Fruit fly (Drosophila melanogaster) whole organism, embryonic: ENCODE measurements around the gene CG4364.
A peak's percentile ranks its signal among the peaks of the same experiment; 100 is the strongest.

Source experiments
- Bdp1 ChIP-seq: fragments of 200-800 bp; sonication (Bioruptor generic); optimal IDR thresholded peaks from 3 replicates; lab custom pipeline; 2016; ENCODE audit warnings: missing biosample characterization, missing genetic modification characterization
- Bteb2 ChIP-seq: fragments of 200-800 bp; sonication (Bioruptor generic); optimal IDR thresholded peaks from 2 replicates; lab custom pipeline; 2016; ENCODE audit warnings: missing biosample characterization, missing genetic modification characterization
- CG12744 ChIP-seq: fragments of 200-800 bp; sonication (Bioruptor generic); optimal IDR thresholded peaks from 2 replicates; lab custom pipeline; 2016; ENCODE audit warnings: missing biosample characterization, missing genetic modification characterization
- CG12942 ChIP-seq: fragments of 200-800 bp; sonication (Bioruptor generic); optimal IDR thresholded peaks from 3 replicates; lab custom pipeline; 2016; ENCODE audit warnings: missing biosample characterization, missing genetic modification characterization
- CG15696 ChIP-seq: fragments of 200-800 bp; sonication (Bioruptor generic); optimal IDR thresholded peaks from 2 replicates; lab custom pipeline; 2019; ENCODE audit warnings: missing biosample characterization, mild to moderate bottlenecking, missing genetic modification characterization, moderate library complexity
- CG18599 ChIP-seq: fragments of 200-800 bp; sonication (Bioruptor generic); optimal IDR thresholded peaks from 3 replicates; lab custom pipeline; 2017; ENCODE audit warnings: missing biosample characterization, missing genetic modification characterization, mild to moderate bottlenecking, moderate library complexity, missing genetic modification reagents
- CG18764 ChIP-seq: fragments of 200-800 bp; sonication (Bioruptor generic); optimal IDR thresholded peaks from 3 replicates; lab custom pipeline; 2016; ENCODE audit warnings: missing biosample characterization, missing genetic modification characterization
- CG30403 ChIP-seq: fragments of 200-800 bp; sonication (Bioruptor generic); optimal IDR thresholded peaks from 3 replicates; lab custom pipeline; 2016; ENCODE audit warnings: missing biosample characterization, missing genetic modification characterization
- CG32767 ChIP-seq: fragments of 200-800 bp; sonication (Bioruptor generic); IDR thresholded peaks from 2 replicates; pipeline ENCODE4 v1.3.6; 2022; ENCODE audit warnings: missing biosample characterization, missing genetic modification characterization
- CG32772 ChIP-seq: fragments of 200-800 bp; sonication (Bioruptor generic); IDR thresholded peaks from 2 replicates; pipeline ENCODE4 v1.3.6; 2022; ENCODE audit warnings: missing biosample characterization, missing genetic modification characterization
- CG33213 ChIP-seq: fragments of 200-800 bp; sonication (Bioruptor generic); optimal IDR thresholded peaks from 3 replicates; lab custom pipeline; 2016; ENCODE audit warnings: missing biosample characterization, missing genetic modification characterization
- CG33557 ChIP-seq: fragments of 200-800 bp; sonication (Bioruptor generic); optimal IDR thresholded peaks from 2 replicates; lab custom pipeline; 2019; ENCODE audit warnings: missing biosample characterization, mild to moderate bottlenecking, missing genetic modification characterization, moderate library complexity
- CG3847 ChIP-seq: fragments of 200-800 bp; sonication (Bioruptor generic); IDR thresholded peaks from 2 replicates; pipeline ENCODE4 v1.3.6; 2022; ENCODE audit warnings: missing biosample characterization, missing genetic modification characterization
- CG5180 ChIP-seq: fragments of 200-800 bp; sonication (Bioruptor generic); optimal IDR thresholded peaks from 3 replicates; lab custom pipeline; 2017; ENCODE audit warnings: missing biosample characterization, missing genetic modification characterization, mild to moderate bottlenecking, moderate library complexity, missing genetic modification reagents
- CG7839 ChIP-seq: fragments of 200-800 bp; sonication (Bioruptor generic); optimal IDR thresholded peaks from 3 replicates; lab custom pipeline; 2018; ENCODE audit warnings: missing biosample characterization, mild to moderate bottlenecking, missing genetic modification characterization, moderate library complexity
- CG8089 ChIP-seq: fragments of 200-800 bp; sonication (Bioruptor generic); optimal IDR thresholded peaks from 3 replicates; lab custom pipeline; 2016; ENCODE audit warnings: missing biosample characterization, missing genetic modification characterization
- CG9215 ChIP-seq: fragments of 200-800 bp; sonication (Bioruptor generic); IDR thresholded peaks from 2 replicates; pipeline ENCODE4 v1.3.6; 2022; ENCODE audit warnings: missing biosample characterization, missing genetic modification characterization
- Dp ChIP-seq: fragments of 200-800 bp; sonication (Bioruptor generic); optimal IDR thresholded peaks from 2 replicates; lab custom pipeline; 2018; ENCODE audit warnings: missing biosample characterization, mild to moderate bottlenecking, missing genetic modification characterization, moderate library complexity
- Fer3 ChIP-seq: fragments of 200-800 bp; sonication (Bioruptor generic); optimal IDR thresholded peaks from 2 replicates; lab custom pipeline; 2018; ENCODE audit warnings: missing biosample characterization, mild to moderate bottlenecking, missing genetic modification characterization, moderate library complexity
- HmgD ChIP-seq: fragments of 200-800 bp; sonication (Bioruptor generic); optimal IDR thresholded peaks from 3 replicates; lab custom pipeline; 2016; ENCODE audit warnings: missing biosample characterization, missing genetic modification characterization
- Lim3 ChIP-seq: fragments of 200-800 bp; sonication (Bioruptor generic); IDR thresholded peaks from 2 replicates; pipeline ENCODE4 v1.3.6; 2022; ENCODE audit warnings: missing biosample characterization, missing genetic modification characterization
- Mes4 ChIP-seq: fragments of 200-800 bp; sonication (Bioruptor generic); optimal IDR thresholded peaks from 2 replicates; lab custom pipeline; 2016; ENCODE audit warnings: missing biosample characterization, missing genetic modification characterization
- Nf-YC ChIP-seq: fragments of 200-800 bp; optimal IDR thresholded peaks from 3 replicates; lab custom pipeline; 2019; ENCODE audit warnings: missing biosample characterization, mild to moderate bottlenecking, missing genetic modification characterization, moderate library complexity
- Opbp ChIP-seq: fragments of 200-800 bp; sonication (Bioruptor generic); IDR thresholded peaks from 3 replicates; pipeline ENCODE4 v1.3.6; 2022; ENCODE audit warnings: missing biosample characterization, missing genetic modification characterization; ENCODE audit not compliant: partially characterized antibody
- PHDP ChIP-seq: fragments of 200-800 bp; sonication (Bioruptor generic); optimal IDR thresholded peaks from 3 replicates; lab custom pipeline; 2018; ENCODE audit warnings: missing biosample characterization, mild to moderate bottlenecking, missing genetic modification characterization, moderate library complexity
- Ravus ChIP-seq: fragments of 200-800 bp; sonication (Bioruptor generic); IDR thresholded peaks from 2 replicates; pipeline ENCODE4 v1.3.6; 2022; ENCODE audit warnings: missing biosample characterization, missing genetic modification characterization
- Sox100B ChIP-seq: fragments of 200-800 bp; sonication (Bioruptor generic); optimal IDR thresholded peaks from 3 replicates; lab custom pipeline; 2018; ENCODE audit warnings: missing biosample characterization, mild to moderate bottlenecking, missing genetic modification characterization
- Stat92E ChIP-seq, 3 experiments: fragments of >200 bp in 2 of 3; fragments of 200-800 bp in 1 of 3; sonication (Bioruptor generic) in 1 of 3; optimal IDR thresholded peaks; 2 replicates each; lab custom pipeline; 2017 to 2019; ENCODE audit warnings: missing biosample characterization in 3 of 3, missing genetic modification characterization in 3 of 3, mild to moderate bottlenecking in 1 of 3, moderate library complexity in 1 of 3
- ac ChIP-seq: fragments of 200-800 bp; sonication (Bioruptor generic); optimal IDR thresholded peaks from 3 replicates; lab custom pipeline; 2017; ENCODE audit warnings: missing biosample characterization, mild to moderate bottlenecking, missing genetic modification characterization
- bbx ChIP-seq: fragments of 200-800 bp; sonication (Bioruptor generic); IDR thresholded peaks from 2 replicates; pipeline ENCODE4 v1.3.6; 2022; ENCODE audit warnings: missing biosample characterization, missing genetic modification characterization; ENCODE audit not compliant: partially characterized antibody
- chm ChIP-seq: fragments of 200-800 bp; sonication (Bioruptor generic); IDR thresholded peaks from 2 replicates; pipeline ENCODE4 v1.3.6; 2022; ENCODE audit warnings: missing biosample characterization, missing genetic modification characterization
- ci ChIP-seq: fragments of 200-800 bp; sonication (Bioruptor generic); IDR thresholded peaks from 3 replicates; pipeline ENCODE4 v1.3.6; 2022; ENCODE audit warnings: missing biosample characterization, missing genetic modification characterization
- dati ChIP-seq: fragments of 200-800 bp; sonication (Bioruptor generic); IDR thresholded peaks from 2 replicates; pipeline ENCODE4 v1.3.6; 2022; ENCODE audit warnings: missing biosample characterization, missing genetic modification characterization
- dpn ChIP-seq, 2 experiments: fragments of 200-800 bp; sonication (Bioruptor generic); optimal IDR thresholded peaks; 3 replicates each; lab custom pipeline; 2016; ENCODE audit warnings: missing biosample characterization in 2 of 2, missing genetic modification characterization in 2 of 2
- ewg ChIP-seq: fragments of 200-800 bp; sonication (Bioruptor generic); optimal IDR thresholded peaks from 3 replicates; lab custom pipeline; 2017; ENCODE audit warnings: mild to moderate bottlenecking, missing biosample characterization, missing genetic modification reagents, missing genetic modification characterization
- eyg ChIP-seq: fragments of 200-800 bp; sonication (Bioruptor generic); optimal IDR thresholded peaks from 3 replicates; lab custom pipeline; 2016; ENCODE audit warnings: missing biosample characterization, missing genetic modification characterization
- fd96Cb ChIP-seq: fragments of 200-800 bp; sonication (Bioruptor generic); optimal IDR thresholded peaks from 2 replicates; lab custom pipeline; 2018; ENCODE audit warnings: missing biosample characterization, mild to moderate bottlenecking, missing genetic modification characterization, moderate library complexity
- gt ChIP-seq: fragments of 200-800 bp; sonication (Bioruptor generic); IDR thresholded peaks from 2 replicates; pipeline ENCODE4 v1.3.6; 2022; ENCODE audit warnings: missing biosample characterization, missing genetic modification characterization
- ham ChIP-seq: fragments of 200-800 bp; sonication (Bioruptor generic); IDR thresholded peaks from 2 replicates; pipeline ENCODE4 v1.3.6; 2022; ENCODE audit warnings: missing biosample characterization, missing genetic modification characterization
- hkb ChIP-seq, 2 experiments: fragments of 200-800 bp in 1 of 2; fragments of >200 bp in 1 of 2; sonication (Bioruptor generic) in 1 of 2; IDR thresholded peaks in 1 of 2; optimal IDR thresholded peaks in 1 of 2; 2 replicates each; pipeline versions ENCODE4 v1.3.6 to Lab custom; 2017 to 2022; ENCODE audit warnings: missing biosample characterization in 1 of 2, missing genetic modification characterization in 1 of 2
- insv ChIP-seq, 2 experiments: fragments of 200-800 bp; sonication (Bioruptor generic); optimal IDR thresholded peaks; 3 replicates each; lab custom pipeline; 2016 to 2018; ENCODE audit warnings: missing biosample characterization in 2 of 2, missing genetic modification characterization in 2 of 2
- jigr1 ChIP-seq: fragments of 200-800 bp; sonication (Bioruptor generic); IDR thresholded peaks from 3 replicates; pipeline ENCODE4 v1.3.6; 2022; ENCODE audit warnings: missing biosample characterization, missing genetic modification characterization
- nau ChIP-seq: fragments of 200-800 bp; sonication (Bioruptor generic); optimal IDR thresholded peaks from 3 replicates; lab custom pipeline; 2017; ENCODE audit warnings: missing biosample characterization, mild to moderate bottlenecking, missing genetic modification characterization, missing genetic modification reagents
- pita ChIP-seq: fragments of 200-800 bp; sonication (Bioruptor generic); optimal IDR thresholded peaks from 2 replicates; lab custom pipeline; 2017; ENCODE audit warnings: missing biosample characterization, mild to moderate bottlenecking, missing genetic modification characterization
- prd ChIP-seq, 3 experiments: fragments of >200 bp in 2 of 3; fragments of 200-800 bp in 1 of 3; sonication (Bioruptor generic) in 1 of 3; optimal IDR thresholded peaks in 2 of 3; IDR thresholded peaks in 1 of 3; 2 replicates in 2 of 3; 3 replicates in 1 of 3; pipeline versions ENCODE4 v1.3.6 to Lab custom; 2017 to 2022; ENCODE audit warnings: missing biosample characterization in 1 of 3, missing genetic modification characterization in 1 of 3
- pros ChIP-seq: fragments of 200-800 bp; sonication (Bioruptor generic); optimal IDR thresholded peaks from 3 replicates; lab custom pipeline; 2019; ENCODE audit warnings: missing biosample characterization, mild to moderate bottlenecking, missing genetic modification characterization, moderate library complexity
- run ChIP-seq: fragments of 200-800 bp; sonication (Bioruptor generic); optimal IDR thresholded peaks from 3 replicates; lab custom pipeline; 2018; ENCODE audit warnings: missing biosample characterization, mild to moderate bottlenecking, missing genetic modification characterization
- sna ChIP-seq: fragments of 200-800 bp; sonication (Bioruptor generic); IDR thresholded peaks from 2 replicates; pipeline ENCODE4 v1.3.6; 2022; ENCODE audit warnings: missing biosample characterization, missing genetic modification characterization; ENCODE audit not compliant: partially characterized antibody
- ssp ChIP-seq: fragments of 200-800 bp; sonication (Bioruptor generic); IDR thresholded peaks from 2 replicates; pipeline ENCODE4 v1.3.6; 2022; ENCODE audit warnings: missing biosample characterization, missing genetic modification characterization

The CG4364 gene

DNA sequence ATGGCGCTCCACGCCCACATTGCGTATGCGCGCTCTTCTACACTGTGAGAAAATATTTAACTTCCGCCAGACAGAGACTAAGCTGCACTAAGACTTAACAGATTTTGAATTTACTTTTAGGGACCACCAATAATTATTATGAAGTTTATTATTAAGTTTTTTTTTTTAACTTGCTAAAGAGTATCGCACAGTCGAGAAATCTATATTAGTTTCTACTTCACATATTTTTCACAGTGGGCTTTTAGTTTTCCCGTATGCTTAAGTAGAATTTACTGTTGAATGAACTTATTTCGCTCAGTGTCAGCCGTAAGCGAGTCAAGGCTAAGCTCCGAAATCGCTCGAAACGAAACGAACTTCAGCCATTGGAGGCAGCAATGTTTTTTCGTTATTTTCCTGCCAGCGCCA, 50.6 kb downstream of the CG4364 start (continued):
- TF ChIP-seq ci = peak; percentile 64
- no peak for TF ChIP-seq CG18764 (GFP tag; lab: Kevin White, UChicago)
- peak; percentile 82 for TF ChIP-seq ewg
- no peak; the same call in 1 of the 2 replicates for TF ChIP-seq Ravus (GFP tag; lab: Robert Waterston, UW)
- no peak for TF ChIP-seq CG33557 (GFP tag; lab: Kevin White, UChicago)
- TF ChIP-seq bbx (GFP tag; lab: Robert Waterston, UW) = no peak
- TF ChIP-seq CG9215 (GFP tag; lab: Robert Waterston, UW) = peak; percentile 80
- TF ChIP-seq Sox100B (GFP tag; lab: Kevin White, UChicago) = no peak
- TF ChIP-seq PHDP = peak; percentile 80
- peak; percentile 69 for TF ChIP-seq nau (GFP tag; lab: Kevin White, UChicago)
- no peak for TF ChIP-seq CG8089 (GFP tag; lab: Kevin White, UChicago)
- TF ChIP-seq CG7839 (tag; lab: Kevin White, UChicago) = peak; percentile 87
- TF ChIP-seq CG32767 (GFP tag; lab: Robert Waterston, UW) = peak; percentile 50; the same call in 1 of the 2 replicates
- peak; percentile 41 for TF ChIP-seq run (tag; lab: Kevin White, UChicago)
- peak; percentile 26 for TF ChIP-seq eyg (GFP tag; lab: Kevin White, UChicago)
- peak; percentile 23 for TF ChIP-seq Bteb2 (GFP tag; lab: Kevin White, UChicago)
- TF ChIP-seq Mes4 (GFP tag; lab: Kevin White, UChicago) = peak; percentile 15
- TF ChIP-seq sna (GFP tag; lab: Robert Waterston, UW) = no peak
- peak in 1 of 2 experiments; percentile 20 for TF ChIP-seq insv (GFP tag; optimal IDR thresholded peaks at IDR 0.05; lab: Kevin White, UChicago)
- TF ChIP-seq CG3847 (GFP tag; lab: Robert Waterston, UW) = peak; percentile 72
- peak; percentile 46 to 62 for TF ChIP-seq dpn (GFP tag; optimal IDR thresholded peaks at IDR 0.05; lab: Kevin White, UChicago)
- no peak for TF ChIP-seq CG33213 (GFP tag; lab: Kevin White, UChicago)
- 0 out of 2 replicates have a peak, but pooled peaks have one; percentile 50 for TF ChIP-seq ham (GFP tag; lab: Robert Waterston, UW)
- TF ChIP-seq Fer3 (tag; lab: Kevin White, UChicago) = peak; percentile 80
- TF ChIP-seq CG18599 (GFP tag; lab: Kevin White, UChicago) = peak; percentile 96
- TF ChIP-seq prd (optimal IDR thresholded peaks at IDR 0.05; lab: Kevin White, UChicago) = no peak
- peak; percentile 78 for TF ChIP-seq prd (GFP tag; IDR thresholded peaks at IDR 0.05; lab: Robert Waterston, UW)
- TF ChIP-seq ac = no peak
- no peak for TF ChIP-seq CG12942 (GFP tag; lab: Kevin White, UChicago)
- no peak for TF ChIP-seq Opbp (GFP tag; lab: Robert Waterston, UW)
- TF ChIP-seq CG32772 (GFP tag; lab: Robert Waterston, UW) = 0 out of 2 replicates have a peak, but pooled peaks have one; percentile 51
- 0 out of 2 replicates have a peak, but pooled peaks have one; percentile 48 for TF ChIP-seq chm (GFP tag; lab: Robert Waterston, UW)
- no peak for TF ChIP-seq Stat92E (GFP tag; optimal IDR thresholded peaks at IDR 0.05; lab: Kevin White, UChicago)
- TF ChIP-seq ssp (GFP tag; lab: Robert Waterston, UW) = peak; percentile 36; the same call in 1 of the 2 replicates
- peak; percentile 10 for TF ChIP-seq CG15696 (tag; lab: Kevin White, UChicago)
- peak; percentile 57 for TF ChIP-seq Bdp1 (GFP tag; lab: Kevin White, UChicago)
- no peak for TF ChIP-seq Dp (GFP tag; lab: Kevin White, UChicago)
- peak; percentile 68 for TF ChIP-seq CG30403 (GFP tag; lab: Kevin White, UChicago)
- no peak for TF ChIP-seq HmgD (GFP tag; lab: Kevin White, UChicago)
- TF ChIP-seq pita = no peak
- peak; percentile 66 for TF ChIP-seq Nf-YC
- TF ChIP-seq fd96Cb = peak; percentile 69
- TF ChIP-seq CG12744 (GFP tag; lab: Kevin White, UChicago) = peak; percentile 48
- no peak for TF ChIP-seq hkb (optimal IDR thresholded peaks at IDR 0.05; lab: Kevin White, UChicago)
- TF ChIP-seq hkb (GFP tag; IDR thresholded peaks at IDR 0.05; lab: Robert Waterston, UW) = peak; percentile 83
- TF ChIP-seq pros (GFP tag; lab: Kevin White, UChicago) = no peak
- TF ChIP-seq dati = no peak
- TF ChIP-seq gt (GFP tag; lab: Robert Waterston, UW) = no peak
- TF ChIP-seq jigr1 (GFP tag; lab: Robert Waterston, UW) = peak; percentile 62; the same call in 2 of the 3 replicates
- TF ChIP-seq Lim3 (GFP tag; lab: Robert Waterston, UW) = no peak
- TF ChIP-seq CG5180 (GFP tag; lab: Kevin White, UChicago) = peak; percentile 68
